Worm (Caenorhabditis elegans) whole organism, L4 larva: ENCODE measurements around the gene Y37A1A.4.

ENCODE experiments used
- ama-1 ChIP-seq: fragments of 150-350 bp; optimal IDR thresholded peaks from 2 replicates; lab custom pipeline; 2014; ENCODE audit warnings: inconsistent platforms, mixed read lengths
- dve-1 ChIP-seq: sonication (generic microtip); optimal IDR thresholded peaks from 2 replicates; lab custom pipeline; 2017; ENCODE audit warnings: antibody characterized with exemption, mild to moderate bottlenecking, missing genetic modification characterization, missing compliant biosample characterization; ENCODE audit not compliant: insufficient read depth
- lim-7 ChIP-seq: fragments of 200-800 bp; sonication (Bioruptor generic); IDR thresholded peaks from 2 replicates; pipeline ENCODE4 v1.3.6; 2022; ENCODE audit warnings: missing genetic modification characterization, missing compliant biosample characterization
- lin-29 ChIP-seq: fragments of 200-800 bp; sonication (Bioruptor generic); IDR thresholded peaks from 2 replicates; pipeline ENCODE4 v1.3.6; 2022; ENCODE audit warnings: missing genetic modification reagents, missing genetic modification characterization, missing compliant biosample characterization
- lsy-2 ChIP-seq, 2 experiments: fragments of 150-350 bp in 1 of 2; sonication (generic microtip) in 1 of 2; optimal IDR thresholded peaks; 2 replicates each; lab custom pipeline; 2014 to 2017; ENCODE audit warnings: missing biosample characterization in 2 of 2, missing genetic modification characterization in 2 of 2
- nhr-11 ChIP-seq: fragments of 150-350 bp; optimal IDR thresholded peaks from 2 replicates; lab custom pipeline; 2014; ENCODE audit warnings: missing biosample characterization, missing genetic modification characterization
- nhr-237 ChIP-seq: sonication (generic microtip); optimal IDR thresholded peaks from 2 replicates; lab custom pipeline; 2017; ENCODE audit warnings: missing biosample characterization, missing genetic modification characterization
- nhr-28 ChIP-seq: fragments of 150-350 bp; optimal IDR thresholded peaks from 2 replicates; lab custom pipeline; 2014; ENCODE audit warnings: missing biosample characterization, missing genetic modification characterization
- snpc-4 ChIP-seq: fragments of 150-350 bp; optimal IDR thresholded peaks from 2 replicates; lab custom pipeline; 2014; ENCODE audit warnings: missing biosample characterization, missing genetic modification characterization
- unc-39 ChIP-seq: sonication (generic microtip); optimal IDR thresholded peaks from 2 replicates; lab custom pipeline; 2017; ENCODE audit warnings: missing biosample characterization, missing genetic modification characterization

DNA sequence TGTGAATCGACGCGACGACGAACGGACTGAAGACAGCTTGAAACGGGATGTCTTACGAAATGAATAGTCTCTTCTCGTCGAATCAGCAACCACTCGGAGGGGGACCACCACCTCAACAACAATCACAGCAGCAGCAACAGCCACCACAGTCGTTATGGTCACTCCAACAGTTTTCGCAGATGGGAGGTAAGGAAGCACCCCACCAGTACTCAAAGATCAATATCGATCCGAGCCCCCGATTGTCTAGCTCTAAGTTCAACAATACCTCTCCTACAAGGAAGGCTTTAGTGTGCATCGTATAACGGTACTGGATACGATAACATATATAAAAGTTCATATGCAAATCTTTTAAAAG is 46.0 kb upstream of the Y37A1A.4 start:
- TF ChIP-seq nhr-28 (no peak), unc-39 (tag; lab: Kevin White, UChicago) (no peak), snpc-4 (tag; lab: Kevin White, UChicago) (no peak), nhr-11 (tag; lab: Kevin White, UChicago) (no peak), nhr-237 (tag; lab: Kevin White, UChicago) (no peak), lsy-2 (tag; optimal IDR thresholded peaks at IDR 0.05; lab: Kevin White, UChicago) (no peak), ama-1 (lab: Kevin White, UChicago) (no peak), dve-1 (tag; lab: Kevin White, UChicago) (no peak), lin-29 (no peak), lim-7 (GFP tag; lab: Robert Waterston, UW) (no peak)
